Worm (Caenorhabditis elegans): ENCODE results near the gene T25B9.8.
A peak's percentile ranks its signal among the peaks of the same experiment; 100 is the strongest.

The T25B9.8 gene

ce11 chrIV:10786731-10787130 is 18.7 kb upstream of the T25B9.8 start, which contains the start of gene srd-7:
Gene srd-7, minus strand, starts transcription at chrIV:10786831.
- TF ChIP-seq dmd-4 (tag; optimal IDR thresholded peaks at IDR 0.05; ENCODE audit: borderline replicate concordance) (no peak), pha-2 (tag; optimal IDR thresholded peaks at IDR 0.05) (no peak), ttx-3 (tag; optimal IDR thresholded peaks at IDR 0.05) (no peak), hlh-8 (tag; optimal IDR thresholded peaks at IDR 0.05) (no peak), elt-2 (tag; optimal IDR thresholded peaks at IDR 0.05) (no peak), tbx-7 (tag; optimal IDR thresholded peaks at IDR 0.05) (no peak), mec-3 (tag; optimal IDR thresholded peaks at IDR 0.05; ENCODE audit: borderline replicate concordance) (no peak), nhr-232 (tag; optimal IDR thresholded peaks at IDR 0.05) (no peak), npax-4 (tag; optimal IDR thresholded peaks at IDR 0.05) (no peak), sox-2 (GFP tag; IDR thresholded peaks at IDR 0.05) (no peak), ztf-16 (tag; optimal IDR thresholded peaks at IDR 0.05) (no peak), rnt-1 (tag; optimal IDR thresholded peaks at IDR 0.05) (no peak), pha-4 (tag; optimal IDR thresholded peaks at IDR 0.05) (no peak), F13H6.1 (tag; optimal IDR thresholded peaks at IDR 0.05) (no peak), Y22D7AL.16 (tag; optimal IDR thresholded peaks at IDR 0.05) (no peak)

- TF ChIP-seq tbx-7 (tag; optimal IDR thresholded peaks at IDR 0.05) (no peak), elt-2 (tag; optimal IDR thresholded peaks at IDR 0.05) (peak; percentile 84)
Measured at ce11 chrIV:10784085-10784484, 16.1 kb upstream of the T25B9.8 start.

ce11 chrIV:10782014-10782413 is 14.0 kb upstream of the T25B9.8 start:
- no peak for TF ChIP-seq fkh-6 (tag; optimal IDR thresholded peaks at IDR 0.05)

ce11 chrIV:10781346-10781745 is 13.3 kb upstream of the T25B9.8 start:
- no peak for TF ChIP-seq unc-86 (tag; optimal IDR thresholded peaks at IDR 0.05)
- no peak for TF ChIP-seq fkh-6 (tag; optimal IDR thresholded peaks at IDR 0.05)
- TF ChIP-seq C38D4.7 (GFP tag; optimal IDR thresholded peaks at IDR 0.05), result no peak
- TF ChIP-seq lin-11 (tag; optimal IDR thresholded peaks at IDR 0.05), result no peak
- TF ChIP-seq syd-9 (tag; optimal IDR thresholded peaks at IDR 0.05), result no peak
- TF ChIP-seq hlh-15 (tag; optimal IDR thresholded peaks at IDR 0.05), result no peak
- no peak for TF ChIP-seq ceh-14 (tag; optimal IDR thresholded peaks at IDR 0.05)
- TF ChIP-seq K09A11.1 (tag; optimal IDR thresholded peaks at IDR 0.05; ENCODE audit: insufficient read depth), result no peak
- no peak for TF ChIP-seq nhr-11 (tag; optimal IDR thresholded peaks at IDR 0.05)
- no peak for TF ChIP-seq pat-9 (tag; optimal IDR thresholded peaks at IDR 0.05)
- TF ChIP-seq ahr-1 (tag; optimal IDR thresholded peaks at IDR 0.05), result no peak
- TF ChIP-seq ceh-34 (tag; optimal IDR thresholded peaks at IDR 0.05), result no peak
- TF ChIP-seq ceh-9 (tag; optimal IDR thresholded peaks at IDR 0.05), result no peak
- TF ChIP-seq hlh-13 (GFP tag; optimal IDR thresholded peaks at IDR 0.05), result no peak
- TF ChIP-seq ceh-31 (tag; optimal IDR thresholded peaks at IDR 0.05), result no peak
- no peak for TF ChIP-seq npax-4 (tag; optimal IDR thresholded peaks at IDR 0.05)
- TF ChIP-seq unc-55 (GFP tag; optimal IDR thresholded peaks at IDR 0.05), result no peak
- TF ChIP-seq madf-2 (tag; optimal IDR thresholded peaks at IDR 0.05), result no peak

ce11 chrIV:10780583-10780982 is 12.6 kb upstream of the T25B9.8 start, which contains the start of gene swt-3:
Gene swt-3, minus strand, starts transcription at chrIV:10780683.
- no peak for TF ChIP-seq ets-4 (tag; optimal IDR thresholded peaks at IDR 0.05)
- TF ChIP-seq gmeb-2 (tag; optimal IDR thresholded peaks at IDR 0.05), result no peak
- no peak for TF ChIP-seq ceh-45 (GFP tag; IDR thresholded peaks at IDR 0.05)
- no peak for TF ChIP-seq C08G9.2 (tag; optimal IDR thresholded peaks at IDR 0.05)
- no peak for TF ChIP-seq ztf-16 (tag; optimal IDR thresholded peaks at IDR 0.05)
- no peak for TF ChIP-seq elt-4 (tag; optimal IDR thresholded peaks at IDR 0.05)
- no peak for TF ChIP-seq npax-4 (tag; optimal IDR thresholded peaks at IDR 0.05)
- TF ChIP-seq sox-4 (tag; optimal IDR thresholded peaks at IDR 0.05), result no peak
- no peak for TF ChIP-seq unc-86 (tag; optimal IDR thresholded peaks at IDR 0.05)
- no peak for TF ChIP-seq F13H6.1 (tag; optimal IDR thresholded peaks at IDR 0.05)
- TF ChIP-seq madf-2 (tag; optimal IDR thresholded peaks at IDR 0.05), result no peak
- no peak for TF ChIP-seq ceh-14 (tag; optimal IDR thresholded peaks at IDR 0.05)
- no peak for TF ChIP-seq ceh-9 (tag; optimal IDR thresholded peaks at IDR 0.05)
- TF ChIP-seq ceh-22 (tag; optimal IDR thresholded peaks at IDR 0.05), result no peak
- no peak for TF ChIP-seq pqm-1 (tag; optimal IDR thresholded peaks at IDR 0.05)
- no peak for TF ChIP-seq ceh-6 (GFP tag; optimal IDR thresholded peaks at IDR 0.05)
